Fruit fly (Drosophila melanogaster): ENCODE measurements around the gene CG4911.

The CG4911 gene

DNA sequence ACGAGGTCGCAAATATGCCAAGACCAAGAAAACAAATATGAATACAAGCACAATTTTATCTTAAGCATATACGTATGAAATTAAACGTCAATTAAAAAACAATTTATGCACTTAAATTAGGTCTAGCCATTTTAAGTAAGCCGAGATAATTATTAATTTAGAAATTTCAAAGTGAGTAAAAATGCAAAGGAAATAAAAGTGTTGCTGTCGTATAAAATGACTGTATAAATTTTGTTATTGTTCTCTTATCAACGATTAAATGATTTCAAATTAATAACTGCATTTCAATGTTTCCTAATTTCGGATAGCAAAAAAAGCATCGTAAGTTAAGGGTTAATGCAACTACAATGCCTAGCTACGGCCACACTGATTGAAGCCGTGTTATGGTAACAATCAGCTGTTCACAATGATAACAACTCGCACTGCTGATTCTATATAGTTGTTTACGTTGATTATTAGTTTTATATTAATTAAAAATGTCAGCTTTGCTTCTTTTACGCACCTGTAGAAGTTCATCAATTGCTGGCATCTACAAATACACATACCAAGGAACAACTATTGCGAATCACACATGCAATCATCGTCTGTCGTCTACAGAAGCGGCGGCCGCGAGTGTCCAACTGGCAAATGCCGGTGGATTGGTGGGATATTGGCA, at the start of gene CG4911, which contains the start of gene CG4942 (continued):
- TF ChIP-seq Sry-β (GFP tag; optimal IDR thresholded peaks at IDR 0.05) (peak; percentile 37), CG9727 (GFP tag; optimal IDR thresholded peaks at IDR 0.05) (peak; percentile 42), CG9876 (GFP tag; optimal IDR thresholded peaks at IDR 0.05) (peak; percentile 60), Xbp1 (GFP tag; optimal IDR thresholded peaks at IDR 0.05) (peak; percentile 81), fu2 (GFP tag; optimal IDR thresholded peaks at IDR 0.05) (peak; percentile 59), CG10565 (GFP tag; optimal IDR thresholded peaks at IDR 0.05) (no peak), sug (tag; optimal IDR thresholded peaks at IDR 0.05) (peak; percentile 81), chif (GFP tag; optimal IDR thresholded peaks at IDR 0.05) (peak; percentile 54 to 67), pho (GFP tag; optimal IDR thresholded peaks at IDR 0.05) (peak; percentile 84), lbe (GFP tag; optimal IDR thresholded peaks at IDR 0.05) (peak; percentile 18), Drgx (GFP tag; IDR thresholded peaks at IDR 0.05) (peak; percentile 52), Xrp1 (GFP tag; IDR thresholded peaks at IDR 0.05) (peak; percentile 80), H2.0 (GFP tag; IDR thresholded peaks at IDR 0.05) (peak; percentile 54; the same call in 1 of the 2 replicates), croc (GFP tag; conservative IDR thresholded peaks at IDR 0.05) (no peak; the same call in 1 of the 3 replicates), CG17385 (GFP tag; optimal IDR thresholded peaks at IDR 0.05) (peak; percentile 62), CG3163 (GFP tag; optimal IDR thresholded peaks at IDR 0.05) (peak; percentile 48), dan (GFP tag; IDR thresholded peaks at IDR 0.05) (no peak), CG13424 (tag; optimal IDR thresholded peaks at IDR 0.05) (peak; percentile 83), unc-4 (GFP tag; IDR thresholded peaks at IDR 0.05; ENCODE audit: partially characterized antibody) (no peak), CG1233 (GFP tag; optimal IDR thresholded peaks at IDR 0.05) (no peak), CG10366 (GFP tag; IDR thresholded peaks at IDR 0.05) (peak; percentile 57), Mrtf (GFP tag; IDR thresholded peaks at IDR 0.05) (peak; percentile 59; the same call in 1 of the 3 replicates), CG5180 (GFP tag; optimal IDR thresholded peaks at IDR 0.05) (peak; percentile 19), danr (GFP tag; IDR thresholded peaks at IDR 0.05) (peak; percentile 64), CG34376 (GFP tag; optimal IDR thresholded peaks at IDR 0.05) (peak; percentile 3), CG15696 (tag; optimal IDR thresholded peaks at IDR 0.05) (peak; percentile 40), Atf6 (GFP tag; IDR thresholded peaks at IDR 0.05) (peak; percentile 69), sens (GFP tag) (peak; percentile 97), CG31441 (GFP tag; IDR thresholded peaks at IDR 0.05) (peak; percentile 71), CG15479 (GFP tag; optimal IDR thresholded peaks at IDR 0.05) (no peak), fru (optimal IDR thresholded peaks at IDR 0.05) (no peak), CG1529 (GFP tag; optimal IDR thresholded peaks at IDR 0.05) (no peak), lola (GFP tag; optimal IDR thresholded peaks at IDR 0.05) (peak in 1 of 3 experiments; percentile 77), CG11085 (GFP tag; IDR thresholded peaks at IDR 0.05) (peak; percentile 54; the same call in 1 of the 2 replicates), Pdp1 (GFP tag; optimal IDR thresholded peaks at IDR 0.05) (peak in 1 of 2 experiments; percentile 70), CG2678 (tag; optimal IDR thresholded peaks at IDR 0.05) (peak; percentile 82), CG10267 (tag; optimal IDR thresholded peaks at IDR 0.05) (peak; percentile 41), Nf-YC (tag; optimal IDR thresholded peaks at IDR 0.05) (peak; percentile 73), CG4328 (GFP tag; optimal IDR thresholded peaks at IDR 0.05) (peak; percentile 37), CG3726 (GFP tag; IDR thresholded peaks at IDR 0.05) (peak; percentile 14; the same call in 1 of the 3 replicates), gcm (GFP tag; optimal IDR thresholded peaks at IDR 0.05) (no peak), Bdp1 (GFP tag; optimal IDR thresholded peaks at IDR 0.05) (no peak), ato (GFP tag; IDR thresholded peaks at IDR 0.05; ENCODE audit: partially characterized antibody) (no peak), cato (GFP tag; optimal IDR thresholded peaks at IDR 0.05; ENCODE audit: borderline replicate concordance) (peak; percentile 55), CG8924 (tag; optimal IDR thresholded peaks at IDR 0.05) (peak; percentile 67), CG2202 (tag; optimal IDR thresholded peaks at IDR 0.05) (peak; percentile 18), CG11398 (GFP tag; optimal IDR thresholded peaks at IDR 0.05) (peak; percentile 16), tup (GFP tag; optimal IDR thresholded peaks at IDR 0.05) (peak; percentile 12), Hr39 (optimal IDR thresholded peaks at IDR 0.05) (no peak)
